Worm (Caenorhabditis elegans) whole organism, mixed stage, embryonic: ENCODE measurements around the gene C32C4.16.

ENCODE experiments used
- ceh-39 ChIP-seq: fragments of 150-350 bp; optimal IDR thresholded peaks from 2 replicates; lab custom pipeline; 2014; ENCODE audit warnings: missing biosample characterization, missing genetic modification characterization
- drap-1 ChIP-seq: fragments of 200-800 bp; sonication (Bioruptor generic); optimal IDR thresholded peaks from 3 replicates; lab custom pipeline; 2018; ENCODE audit warnings: mild to moderate bottlenecking, missing genetic modification characterization, missing compliant biosample characterization
- elt-1 ChIP-seq: sonication (generic microtip); optimal IDR thresholded peaks from 2 replicates; lab custom pipeline; 2017; ENCODE audit warnings: missing genetic modification characterization, mild to moderate bottlenecking, missing compliant biosample characterization, antibody characterized with exemption, moderate library complexity, borderline replicate concordance; ENCODE audit not compliant: insufficient read depth
- mep-1 ChIP-seq: fragments of 150-350 bp; optimal IDR thresholded peaks from 2 replicates; lab custom pipeline; 2017; ENCODE audit warnings: missing biosample characterization, missing genetic modification reagents, missing genetic modification characterization, inconsistent platforms
- snpc-4 ChIP-seq: fragments of 150-350 bp; optimal IDR thresholded peaks from 2 replicates; lab custom pipeline; 2014; ENCODE audit warnings: missing biosample characterization, missing genetic modification characterization
- zip-8 ChIP-seq: fragments of 150-350 bp; optimal IDR thresholded peaks from 2 replicates; lab custom pipeline; 2014; ENCODE audit warnings: missing biosample characterization, missing genetic modification characterization
- ztf-11 ChIP-seq: fragments of 150-350 bp; optimal IDR thresholded peaks from 2 replicates; lab custom pipeline; 2014; ENCODE audit warnings: missing biosample characterization, missing genetic modification characterization

ce11 chrV:10679080-10679479 lies 31.7 kb downstream of the C32C4.16 start:
- TF ChIP-seq zip-8 (tag; lab: Kevin White, UChicago) (no peak), drap-1 (GFP tag; lab: Kevin White, UChicago) (no peak), mep-1 (tag; lab: Kevin White, UChicago) (no peak), elt-1 (tag; lab: Kevin White, UChicago) (no peak), snpc-4 (tag; lab: Kevin White, UChicago) (no peak), ceh-39 (tag; lab: Kevin White, UChicago) (no peak), ztf-11 (tag; lab: Kevin White, UChicago) (no peak)
